Worm (Caenorhabditis elegans) whole organism, L2 larva: Measurements from ENCODE around the gene F33G12.3.
A peak's percentile ranks its signal among the peaks of the same experiment; 100 is the strongest.

Experiments used
- C34F6.9 ChIP-seq: fragments of 150-350 bp; optimal IDR thresholded peaks from 2 replicates; lab custom pipeline; 2014; ENCODE audit warnings: missing biosample characterization, missing genetic modification characterization
- F13H6.1 ChIP-seq: sonication (generic microtip); optimal IDR thresholded peaks from 2 replicates; lab custom pipeline; 2016; ENCODE audit warnings: missing genetic modification characterization, missing compliant biosample characterization
- Y55F3AM.14 ChIP-seq: fragments of 200-800 bp; sonication (Bioruptor generic); optimal IDR thresholded peaks from 2 replicates; lab custom pipeline; 2018; ENCODE audit warnings: mild to moderate bottlenecking, missing genetic modification characterization, missing compliant biosample characterization
- ZK546.5 ChIP-seq: sonication (generic microtip); optimal IDR thresholded peaks from 2 replicates; lab custom pipeline; 2017; ENCODE audit warnings: missing biosample characterization, missing genetic modification characterization
- alr-1 ChIP-seq: fragments of 150-350 bp; optimal IDR thresholded peaks from 2 replicates; lab custom pipeline; 2014; ENCODE audit warnings: missing biosample characterization, missing genetic modification characterization
- aly-2 ChIP-seq: fragments of 150-350 bp; optimal IDR thresholded peaks from 2 replicates; lab custom pipeline; 2014; ENCODE audit warnings: missing biosample characterization, missing genetic modification characterization
- ama-1 ChIP-seq: fragments of 150-350 bp; optimal IDR thresholded peaks from 2 replicates; lab custom pipeline; 2018; ENCODE audit warnings: inconsistent platforms
- blmp-1 ChIP-seq: sonication (generic microtip); optimal IDR thresholded peaks from 2 replicates; lab custom pipeline; 2017; ENCODE audit warnings: missing genetic modification characterization, mild to moderate bottlenecking, missing compliant biosample characterization, antibody characterized with exemption, moderate library complexity; ENCODE audit not compliant: insufficient read depth
- ceh-82 ChIP-seq: fragments of 150-350 bp; optimal IDR thresholded peaks from 2 replicates; lab custom pipeline; 2014; ENCODE audit warnings: missing biosample characterization, missing genetic modification characterization
- crh-2 ChIP-seq: sonication (generic microtip); optimal IDR thresholded peaks from 2 replicates; lab custom pipeline; 2017; ENCODE audit warnings: missing biosample characterization, missing genetic modification characterization
- egl-27 ChIP-seq: sonication (generic microtip); optimal IDR thresholded peaks from 3 replicates; lab custom pipeline; 2017; ENCODE audit warnings: missing biosample characterization, missing genetic modification reagents, missing genetic modification characterization
- elt-1 ChIP-seq: fragments of 150-350 bp; optimal IDR thresholded peaks from 2 replicates; lab custom pipeline; 2014; ENCODE audit warnings: missing biosample characterization, missing genetic modification characterization
- elt-3 ChIP-seq: sonication (generic microtip); optimal IDR thresholded peaks from 2 replicates; lab custom pipeline; 2017; ENCODE audit warnings: missing biosample characterization, missing genetic modification characterization
- fos-1 ChIP-seq: fragments of 150-350 bp; optimal IDR thresholded peaks from 2 replicates; lab custom pipeline; 2014; ENCODE audit warnings: missing biosample characterization, missing genetic modification characterization
- gmeb-1 ChIP-seq: fragments of 150-350 bp; optimal IDR thresholded peaks from 2 replicates; lab custom pipeline; 2014; ENCODE audit warnings: missing biosample characterization, missing genetic modification characterization
- lin-11 ChIP-seq: fragments of 150-350 bp; sonication (generic microtip); optimal IDR thresholded peaks from 2 replicates; lab custom pipeline; 2014; ENCODE audit warnings: missing biosample characterization, missing genetic modification characterization, inconsistent platforms, mixed read lengths
- lin-13 ChIP-seq: fragments of 150-350 bp; optimal IDR thresholded peaks from 2 replicates; lab custom pipeline; 2014; ENCODE audit warnings: missing biosample characterization, missing genetic modification reagents, missing genetic modification characterization
- lin-39 ChIP-seq: fragments of 150-350 bp; optimal IDR thresholded peaks from 2 replicates; lab custom pipeline; 2014; ENCODE audit warnings: missing biosample characterization, missing genetic modification reagents, missing genetic modification characterization
- lsy-2 ChIP-seq, 2 experiments: fragments of 150-350 bp in 1 of 2; sonication (generic microtip) in 1 of 2; optimal IDR thresholded peaks; 2 replicates each; lab custom pipeline; 2014 to 2017; ENCODE audit warnings: missing biosample characterization in 2 of 2, missing genetic modification characterization in 2 of 2
- mbf-1 ChIP-seq: sonication (generic microtip); optimal IDR thresholded peaks from 2 replicates; lab custom pipeline; 2017; ENCODE audit warnings: missing biosample characterization, missing genetic modification characterization
- mdl-1 ChIP-seq, 2 experiments: fragments of 150-350 bp in 1 of 2; sonication (generic microtip) in 1 of 2; optimal IDR thresholded peaks; 2 replicates each; lab custom pipeline; 2017; ENCODE audit warnings: missing biosample characterization in 2 of 2, missing genetic modification characterization in 2 of 2
- nhr-10 ChIP-seq: sonication (generic microtip); optimal IDR thresholded peaks from 2 replicates; lab custom pipeline; 2017; ENCODE audit warnings: missing biosample characterization, missing genetic modification characterization
- nhr-11 ChIP-seq: fragments of 150-350 bp; optimal IDR thresholded peaks from 2 replicates; lab custom pipeline; 2014; ENCODE audit warnings: missing biosample characterization, missing genetic modification characterization
- nhr-12 ChIP-seq: fragments of 150-350 bp; optimal IDR thresholded peaks from 2 replicates; lab custom pipeline; 2014; ENCODE audit warnings: missing biosample characterization, missing genetic modification characterization
- nhr-129 ChIP-seq: fragments of 150-350 bp; optimal IDR thresholded peaks from 2 replicates; lab custom pipeline; 2014; ENCODE audit warnings: missing biosample characterization, missing genetic modification characterization
- nhr-23 ChIP-seq: fragments of 150-350 bp; optimal IDR thresholded peaks from 2 replicates; lab custom pipeline; 2014; ENCODE audit warnings: missing biosample characterization, missing genetic modification reagents, missing genetic modification characterization
- nhr-25 ChIP-seq: fragments of 150-350 bp; sonication (generic microtip); optimal IDR thresholded peaks from 3 replicates; lab custom pipeline; 2014; ENCODE audit warnings: missing biosample characterization, missing genetic modification characterization
- nhr-6 ChIP-seq: fragments of 150-350 bp; optimal IDR thresholded peaks from 2 replicates; lab custom pipeline; 2014; ENCODE audit warnings: missing biosample characterization, missing genetic modification characterization
- peb-1 ChIP-seq: fragments of 150-350 bp; optimal IDR thresholded peaks from 2 replicates; lab custom pipeline; 2014; ENCODE audit warnings: missing biosample characterization, missing genetic modification characterization
- sem-4 ChIP-seq: fragments of 150-350 bp; optimal IDR thresholded peaks from 2 replicates; lab custom pipeline; 2014; ENCODE audit warnings: missing biosample characterization, missing genetic modification reagents, missing genetic modification characterization
- sma-3 ChIP-seq: sonication (generic microtip); optimal IDR thresholded peaks from 2 replicates; lab custom pipeline; 2016; ENCODE audit warnings: missing genetic modification reagents, missing genetic modification characterization, missing compliant biosample characterization
- sma-9 ChIP-seq, 2 experiments: fragments of 150-350 bp in 1 of 2; sonication (generic microtip) in 1 of 2; optimal IDR thresholded peaks; 2 replicates each; lab custom pipeline; 2014 to 2016; ENCODE audit warnings: missing genetic modification characterization in 2 of 2, mild to moderate bottlenecking in 1 of 2, missing biosample characterization in 1 of 2, missing compliant biosample characterization in 1 of 2, missing genetic modification reagents in 1 of 2, moderate library complexity in 1 of 2
- snpc-4 ChIP-seq: fragments of 150-350 bp; optimal IDR thresholded peaks from 2 replicates; lab custom pipeline; 2014; ENCODE audit warnings: missing biosample characterization, missing genetic modification characterization
- unc-39 ChIP-seq: fragments of 150-350 bp; optimal IDR thresholded peaks from 2 replicates; lab custom pipeline; 2014; ENCODE audit warnings: missing biosample characterization, missing genetic modification characterization
- unc-55 ChIP-seq: fragments of 150-350 bp; sonication (generic microtip); optimal IDR thresholded peaks from 3 replicates; lab custom pipeline; 2014; ENCODE audit warnings: missing biosample characterization, missing genetic modification reagents, missing genetic modification characterization
- unc-62 ChIP-seq: fragments of 150-350 bp; optimal IDR thresholded peaks from 2 replicates; lab custom pipeline; 2014; ENCODE audit warnings: missing biosample characterization, missing genetic modification reagents, missing genetic modification characterization
- zag-1 ChIP-seq: fragments of 150-350 bp; optimal IDR thresholded peaks from 2 replicates; lab custom pipeline; 2014; ENCODE audit warnings: missing biosample characterization, missing genetic modification characterization
- ztf-1 ChIP-seq: fragments of 200-800 bp; sonication (Bioruptor generic); conservative IDR thresholded peaks from 2 replicates; pipeline ENCODE4 v1.3.6; 2022; ENCODE audit warnings: missing genetic modification characterization, missing compliant biosample characterization
- ztf-11 ChIP-seq: sonication (generic microtip); optimal IDR thresholded peaks from 2 replicates; lab custom pipeline; 2017; ENCODE audit warnings: missing biosample characterization, missing genetic modification characterization
- ztf-4 ChIP-seq: fragments of 150-350 bp; optimal IDR thresholded peaks from 2 replicates; lab custom pipeline; 2014; ENCODE audit warnings: missing biosample characterization, missing genetic modification characterization

The F33G12.3 gene

DNA sequence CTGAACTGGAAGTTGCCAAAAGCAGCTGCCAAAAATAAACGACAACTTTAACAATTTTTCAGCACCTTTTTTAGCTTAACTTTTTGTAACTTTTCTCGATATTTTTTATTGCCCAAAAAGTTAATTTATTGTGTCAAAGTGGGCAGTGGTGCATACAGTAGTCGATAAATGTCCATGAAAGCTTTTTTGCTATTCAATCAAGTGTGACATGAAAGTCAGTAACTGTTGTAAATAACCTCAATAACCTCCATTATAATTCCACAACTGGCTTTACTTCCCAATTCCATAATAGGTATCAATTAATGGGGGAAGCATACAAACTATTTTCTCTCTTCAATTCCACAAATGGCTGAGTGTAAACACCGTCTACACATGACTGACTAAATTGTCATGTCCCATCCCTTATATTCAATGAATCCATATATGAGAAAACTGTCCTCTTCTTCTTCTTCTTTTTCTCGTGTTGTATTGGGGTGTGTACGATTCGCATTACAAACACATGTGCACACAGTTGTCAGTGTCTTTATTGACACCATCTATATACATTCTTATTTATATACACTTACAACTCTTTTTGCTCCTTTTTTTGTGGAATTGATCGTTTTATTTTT is 14.5 kb upstream of the F33G12.3 start:
- TF ChIP-seq nhr-129 (peak; percentile 54), nhr-23 (tag; lab: Kevin White, UChicago) (no peak), C34F6.9 (tag; lab: Kevin White, UChicago) (peak; percentile 13)

ce11 chrII:5047279-5047678 is 13.4 kb upstream of the F33G12.3 start:
- TF ChIP-seq sem-4 (tag; lab: Kevin White, UChicago) (no peak), elt-1 (no peak), ztf-1 (GFP tag; lab: Robert Waterston, UW) (no peak), lin-11 (tag; lab: Kevin White, UChicago) (no peak), nhr-25 (tag; lab: Kevin White, UChicago) (no peak), nhr-12 (tag; lab: Kevin White, UChicago) (no peak), blmp-1 (tag; lab: Kevin White, UChicago) (peak; percentile 10), alr-1 (tag; lab: Kevin White, UChicago) (no peak), crh-2 (no peak), ZK546.5 (tag; lab: Kevin White, UChicago) (no peak), unc-39 (tag; lab: Kevin White, UChicago) (no peak), nhr-129 (peak; percentile 41), C34F6.9 (tag; lab: Kevin White, UChicago) (peak; percentile 20), ztf-11 (tag; lab: Kevin White, UChicago) (no peak), mbf-1 (no peak), nhr-10 (tag; lab: Kevin White, UChicago) (no peak), aly-2 (tag; lab: Kevin White, UChicago) (no peak), sma-9 (GFP tag; optimal IDR thresholded peaks at IDR 0.05; lab: Kevin White, UChicago) (no peak), sma-9 (tag; optimal IDR thresholded peaks at IDR 0.05; lab: Kevin White, UChicago) (no peak), nhr-23 (tag; lab: Kevin White, UChicago) (no peak)

DNA sequence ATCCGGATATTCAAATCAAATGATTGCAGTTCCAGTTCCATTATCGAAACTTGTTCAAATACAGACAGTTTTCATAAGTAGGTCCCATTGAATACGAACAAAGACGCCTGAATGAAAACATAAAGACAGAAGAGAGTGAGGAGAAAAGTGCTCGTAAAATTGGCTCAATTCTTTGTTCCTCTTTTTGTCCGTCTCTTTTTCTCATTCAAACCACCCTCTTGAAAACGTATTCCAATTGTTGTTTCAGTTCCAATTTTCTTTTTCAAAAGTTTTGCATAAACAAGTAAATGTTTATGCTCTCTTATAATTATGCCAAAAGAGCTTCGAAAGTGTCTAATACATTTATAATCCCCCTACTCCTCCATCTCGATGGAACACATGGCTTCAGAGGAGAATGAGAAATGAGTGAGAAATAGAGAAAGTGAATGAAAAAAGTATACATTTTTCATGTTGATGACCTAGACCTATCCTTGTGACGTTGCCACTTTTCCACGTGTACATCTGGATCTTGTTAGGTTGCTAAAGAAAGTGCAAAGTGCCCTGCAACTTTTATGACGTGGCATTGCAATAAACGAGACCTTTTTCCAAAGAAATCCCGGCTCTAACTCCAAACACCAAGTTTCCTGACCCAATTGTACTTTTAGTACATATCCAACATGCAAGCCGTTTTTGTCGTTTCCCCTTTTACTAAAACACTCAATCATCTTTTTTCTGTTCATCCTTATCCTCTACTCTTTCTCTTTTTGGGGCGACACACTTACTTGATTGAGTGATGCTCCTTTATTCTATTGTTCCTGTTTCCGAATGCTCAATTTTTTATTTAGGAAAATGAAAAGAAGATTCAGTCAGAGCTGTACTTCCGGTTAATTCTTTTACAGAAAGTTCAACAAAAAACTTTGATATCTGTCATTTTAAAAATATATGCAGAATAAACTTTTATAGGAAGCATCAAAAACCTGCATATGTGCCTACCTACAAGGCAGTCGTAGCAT is 12.7 kb upstream of the F33G12.3 start:
- TF ChIP-seq nhr-129 (peak; percentile 10), lsy-2 (tag; optimal IDR thresholded peaks at IDR 0.05; lab: Kevin White, UChicago) (peak in 1 of 2 experiments; percentile 2), egl-27 (tag; lab: Kevin White, UChicago) (no peak), unc-55 (peak; percentile 46), C34F6.9 (tag; lab: Kevin White, UChicago) (peak; percentile 7), sem-4 (tag; lab: Kevin White, UChicago) (peak; percentile 6), ztf-11 (tag; lab: Kevin White, UChicago) (no peak)

- no peak for TF ChIP-seq blmp-1 (tag; lab: Kevin White, UChicago)
- TF ChIP-seq lsy-2 (tag; optimal IDR thresholded peaks at IDR 0.05; lab: Kevin White, UChicago) = peak in 1 of 2 experiments; percentile 35
- no peak for TF ChIP-seq fos-1
- TF ChIP-seq nhr-25 (tag; lab: Kevin White, UChicago) = no peak
- TF ChIP-seq sma-9 (GFP tag; optimal IDR thresholded peaks at IDR 0.05; lab: Kevin White, UChicago) = no peak
- no peak for TF ChIP-seq sma-9 (tag; optimal IDR thresholded peaks at IDR 0.05; lab: Kevin White, UChicago)
- peak; percentile 24 for TF ChIP-seq zag-1
- TF ChIP-seq Y55F3AM.14 (GFP tag; lab: Kevin White, UChicago) = no peak
- TF ChIP-seq lin-11 (tag; lab: Kevin White, UChicago) = no peak
- no peak for TF ChIP-seq ceh-82 (tag; lab: Kevin White, UChicago)
- TF ChIP-seq mbf-1 = no peak
- TF ChIP-seq nhr-12 (tag; lab: Kevin White, UChicago) = no peak
- no peak for TF ChIP-seq gmeb-1 (tag; lab: Kevin White, UChicago)
- peak; percentile 11 for TF ChIP-seq nhr-6 (tag; lab: Kevin White, UChicago)
- TF ChIP-seq lin-13 (GFP tag; lab: Kevin White, UChicago) = no peak
- TF ChIP-seq sma-3 (GFP tag; lab: Kevin White, UChicago) = no peak
- no peak for TF ChIP-seq lin-39
- TF ChIP-seq ama-1 = no peak
- peak; percentile 53 for TF ChIP-seq unc-55
- peak; percentile 37 for TF ChIP-seq F13H6.1 (tag; lab: Kevin White, UChicago)
- TF ChIP-seq elt-1 = no peak
- TF ChIP-seq unc-62 (GFP tag; lab: Kevin White, UChicago) = no peak
- TF ChIP-seq sem-4 (tag; lab: Kevin White, UChicago) = no peak
- no peak for TF ChIP-seq snpc-4
- no peak for TF ChIP-seq nhr-11 (tag; lab: Kevin White, UChicago)
- TF ChIP-seq alr-1 (tag; lab: Kevin White, UChicago) = no peak
- no peak for TF ChIP-seq elt-3
- TF ChIP-seq C34F6.9 (tag; lab: Kevin White, UChicago) = peak; percentile 13
- TF ChIP-seq unc-39 (tag; lab: Kevin White, UChicago) = no peak
- no peak for TF ChIP-seq ztf-11 (tag; lab: Kevin White, UChicago)
- no peak for TF ChIP-seq peb-1
- no peak for TF ChIP-seq mdl-1 (tag; optimal IDR thresholded peaks at IDR 0.05; lab: Kevin White, UChicago)
- TF ChIP-seq ztf-4 (tag; lab: Kevin White, UChicago) = no peak
- peak; percentile 15 for TF ChIP-seq nhr-129
Observed at ce11 chrII:5042381-5042930, 8.6 kb upstream of the F33G12.3 start.
